Worm (Caenorhabditis elegans) whole organism, L2 larva: Measurements from ENCODE around the gene Y53C12A.3.
A peak's percentile ranks its signal among the peaks of the same experiment; 100 is the strongest.
"Not testable (repeated sequence)": the region's sequence is repeated elsewhere in the genome, so short reads cannot be mapped to it uniquely, and the experiment has no call there.

Source experiments
- C34F6.9 ChIP-seq: fragments of 150-350 bp; optimal IDR thresholded peaks from 2 replicates; lab custom pipeline; 2014; ENCODE audit warnings: missing biosample characterization, missing genetic modification characterization
- F13H6.1 ChIP-seq: sonication (generic microtip); optimal IDR thresholded peaks from 2 replicates; lab custom pipeline; 2016; ENCODE audit warnings: missing genetic modification characterization, missing compliant biosample characterization
- R02D3.7 ChIP-seq: fragments of 150-350 bp; optimal IDR thresholded peaks from 2 replicates; lab custom pipeline; 2014; ENCODE audit warnings: missing biosample characterization, missing genetic modification characterization
- Y55F3AM.14 ChIP-seq: fragments of 200-800 bp; sonication (Bioruptor generic); optimal IDR thresholded peaks from 2 replicates; lab custom pipeline; 2018; ENCODE audit warnings: mild to moderate bottlenecking, missing genetic modification characterization, missing compliant biosample characterization
- blmp-1 ChIP-seq: sonication (generic microtip); optimal IDR thresholded peaks from 2 replicates; lab custom pipeline; 2017; ENCODE audit warnings: missing genetic modification characterization, mild to moderate bottlenecking, missing compliant biosample characterization, antibody characterized with exemption, moderate library complexity; ENCODE audit not compliant: insufficient read depth
- ceh-82 ChIP-seq: fragments of 150-350 bp; optimal IDR thresholded peaks from 2 replicates; lab custom pipeline; 2014; ENCODE audit warnings: missing biosample characterization, missing genetic modification characterization
- crh-2 ChIP-seq: sonication (generic microtip); optimal IDR thresholded peaks from 2 replicates; lab custom pipeline; 2017; ENCODE audit warnings: missing biosample characterization, missing genetic modification characterization
- dmd-4 ChIP-seq: sonication (generic microtip); optimal IDR thresholded peaks from 2 replicates; lab custom pipeline; 2017; ENCODE audit warnings: missing biosample characterization, missing genetic modification characterization
- egl-27 ChIP-seq: sonication (generic microtip); optimal IDR thresholded peaks from 3 replicates; lab custom pipeline; 2017; ENCODE audit warnings: missing biosample characterization, missing genetic modification reagents, missing genetic modification characterization
- elt-1 ChIP-seq: fragments of 150-350 bp; optimal IDR thresholded peaks from 2 replicates; lab custom pipeline; 2014; ENCODE audit warnings: missing biosample characterization, missing genetic modification characterization
- fos-1 ChIP-seq: fragments of 150-350 bp; optimal IDR thresholded peaks from 2 replicates; lab custom pipeline; 2014; ENCODE audit warnings: missing biosample characterization, missing genetic modification characterization
- gmeb-1 ChIP-seq: fragments of 150-350 bp; optimal IDR thresholded peaks from 2 replicates; lab custom pipeline; 2014; ENCODE audit warnings: missing biosample characterization, missing genetic modification characterization
- lsy-2 ChIP-seq, 2 experiments: fragments of 150-350 bp in 1 of 2; sonication (generic microtip) in 1 of 2; optimal IDR thresholded peaks; 2 replicates each; lab custom pipeline; 2014 to 2017; ENCODE audit warnings: missing biosample characterization in 2 of 2, missing genetic modification characterization in 2 of 2
- mab-5 ChIP-seq: fragments of 150-350 bp; optimal IDR thresholded peaks from 2 replicates; lab custom pipeline; 2014; ENCODE audit warnings: missing biosample characterization, missing genetic modification characterization
- mdl-1 ChIP-seq, 2 experiments: fragments of 150-350 bp in 1 of 2; sonication (generic microtip) in 1 of 2; optimal IDR thresholded peaks; 2 replicates each; lab custom pipeline; 2017; ENCODE audit warnings: missing biosample characterization in 2 of 2, missing genetic modification characterization in 2 of 2
- nhr-11 ChIP-seq: fragments of 150-350 bp; optimal IDR thresholded peaks from 2 replicates; lab custom pipeline; 2014; ENCODE audit warnings: missing biosample characterization, missing genetic modification characterization
- nhr-129 ChIP-seq: fragments of 150-350 bp; optimal IDR thresholded peaks from 2 replicates; lab custom pipeline; 2014; ENCODE audit warnings: missing biosample characterization, missing genetic modification characterization
- nhr-21 ChIP-seq: fragments of 150-350 bp; optimal IDR thresholded peaks from 2 replicates; lab custom pipeline; 2014; ENCODE audit warnings: missing biosample characterization, missing genetic modification characterization
- nhr-237 ChIP-seq: fragments of 150-350 bp; optimal IDR thresholded peaks from 2 replicates; lab custom pipeline; 2014; ENCODE audit warnings: missing biosample characterization, missing genetic modification characterization
- nhr-25 ChIP-seq: fragments of 150-350 bp; sonication (generic microtip); optimal IDR thresholded peaks from 3 replicates; lab custom pipeline; 2014; ENCODE audit warnings: missing biosample characterization, missing genetic modification characterization
- nhr-6 ChIP-seq: fragments of 150-350 bp; optimal IDR thresholded peaks from 2 replicates; lab custom pipeline; 2014; ENCODE audit warnings: missing biosample characterization, missing genetic modification characterization
- peb-1 ChIP-seq: fragments of 150-350 bp; optimal IDR thresholded peaks from 2 replicates; lab custom pipeline; 2014; ENCODE audit warnings: missing biosample characterization, missing genetic modification characterization
- sem-4 ChIP-seq: fragments of 150-350 bp; optimal IDR thresholded peaks from 2 replicates; lab custom pipeline; 2014; ENCODE audit warnings: missing biosample characterization, missing genetic modification reagents, missing genetic modification characterization
- skn-1 ChIP-seq: sonication (generic microtip); optimal IDR thresholded peaks from 2 replicates; lab custom pipeline; 2017; ENCODE audit warnings: missing biosample characterization, missing genetic modification characterization
- sma-3 ChIP-seq: sonication (generic microtip); optimal IDR thresholded peaks from 2 replicates; lab custom pipeline; 2016; ENCODE audit warnings: missing genetic modification reagents, missing genetic modification characterization, missing compliant biosample characterization
- sma-9 ChIP-seq, 2 experiments: fragments of 150-350 bp in 1 of 2; sonication (generic microtip) in 1 of 2; optimal IDR thresholded peaks; 2 replicates each; lab custom pipeline; 2014 to 2016; ENCODE audit warnings: missing genetic modification characterization in 2 of 2, mild to moderate bottlenecking in 1 of 2, missing biosample characterization in 1 of 2, missing compliant biosample characterization in 1 of 2, missing genetic modification reagents in 1 of 2, moderate library complexity in 1 of 2
- snpc-4 ChIP-seq: fragments of 150-350 bp; optimal IDR thresholded peaks from 2 replicates; lab custom pipeline; 2014; ENCODE audit warnings: missing biosample characterization, missing genetic modification characterization
- unc-39 ChIP-seq: fragments of 150-350 bp; optimal IDR thresholded peaks from 2 replicates; lab custom pipeline; 2014; ENCODE audit warnings: missing biosample characterization, missing genetic modification characterization
- unc-55 ChIP-seq: fragments of 150-350 bp; sonication (generic microtip); optimal IDR thresholded peaks from 3 replicates; lab custom pipeline; 2014; ENCODE audit warnings: missing biosample characterization, missing genetic modification reagents, missing genetic modification characterization
- unc-62 ChIP-seq: fragments of 150-350 bp; optimal IDR thresholded peaks from 2 replicates; lab custom pipeline; 2014; ENCODE audit warnings: missing biosample characterization, missing genetic modification reagents, missing genetic modification characterization
- zag-1 ChIP-seq: fragments of 150-350 bp; optimal IDR thresholded peaks from 2 replicates; lab custom pipeline; 2014; ENCODE audit warnings: missing biosample characterization, missing genetic modification characterization
- ztf-11 ChIP-seq: sonication (generic microtip); optimal IDR thresholded peaks from 2 replicates; lab custom pipeline; 2017; ENCODE audit warnings: missing biosample characterization, missing genetic modification characterization

The Y53C12A.3 gene

DNA sequence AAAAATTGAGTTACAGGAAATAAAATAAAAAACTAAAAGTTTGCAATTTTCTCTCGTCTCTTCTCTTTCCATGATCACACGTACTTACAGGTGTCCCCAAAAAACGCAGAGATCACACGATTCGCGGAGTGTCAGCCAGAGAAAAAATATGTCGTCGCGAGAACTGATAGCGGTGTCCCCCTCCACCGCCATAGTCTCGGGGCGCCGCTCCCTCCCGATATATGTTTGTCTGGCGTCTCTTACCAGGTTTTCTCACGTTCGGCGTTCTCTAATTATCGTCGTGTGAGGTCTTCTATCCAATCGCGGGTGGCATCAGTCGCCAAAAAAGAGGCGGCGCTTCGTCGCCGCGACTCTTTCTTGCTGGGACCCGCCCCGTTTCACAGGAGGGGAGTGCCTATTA lies 25.8 kb upstream of the Y53C12A.3 start, which contains the start of gene mab-3:
Gene mab-3 (plus strand): TSS at position 328 of the 400 bp plus-strand sequence.
- TF ChIP-seq ztf-11 (tag; lab: Kevin White, UChicago); dmd-4; zag-1 (tag; lab: Kevin White, UChicago): not testable (repeated sequence)
- TF ChIP-seq, all 48 proteins: peak for 0; not testable (repeated sequence) for 48

DNA sequence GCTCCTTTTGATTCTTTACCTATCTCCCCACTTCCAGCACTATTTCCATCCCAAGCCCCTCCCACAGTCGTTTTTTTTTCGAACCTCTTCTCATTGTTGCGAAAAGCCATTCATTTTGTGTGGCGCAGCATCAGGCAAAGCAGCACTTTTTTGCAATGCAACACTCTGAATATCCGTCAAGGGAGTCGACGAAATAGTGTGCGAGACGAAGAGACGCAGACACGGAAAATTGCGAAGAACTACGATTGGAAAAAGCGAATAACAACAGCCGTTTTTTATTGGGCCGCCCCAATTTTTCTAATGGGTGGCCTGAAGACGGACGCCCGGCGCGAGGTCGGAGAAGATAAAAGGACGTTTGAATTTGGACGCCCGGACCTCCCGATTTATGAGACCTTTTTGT lies 23.8 kb upstream of the Y53C12A.3 start:
- no peak for TF ChIP-seq peb-1 (tag; lab: Kevin White, UChicago)

DNA sequence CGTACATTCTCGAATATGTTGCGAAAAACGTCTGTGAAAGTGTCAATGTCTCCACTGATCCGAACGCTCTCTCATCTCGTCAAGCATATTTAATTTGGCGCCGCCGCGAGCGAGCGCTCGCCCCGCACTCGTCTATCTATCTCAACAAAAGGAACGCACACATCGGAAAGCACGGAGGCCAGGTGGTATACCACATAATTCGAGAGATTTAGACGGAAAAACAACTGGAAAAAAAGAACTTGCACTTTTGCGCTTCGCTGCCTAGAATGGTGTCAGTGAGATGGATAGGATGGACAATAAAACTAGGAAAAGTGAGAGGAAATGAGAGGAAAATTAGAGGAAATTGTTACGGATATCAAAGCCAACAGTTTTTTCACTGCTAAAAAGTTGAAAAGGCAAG lies 23.2 kb upstream of the Y53C12A.3 start:
- TF ChIP-seq nhr-129 (tag; lab: Kevin White, UChicago): no peak
- TF ChIP-seq nhr-21 (tag; lab: Kevin White, UChicago): peak; percentile 34
- peak; percentile 31 for TF ChIP-seq blmp-1 (tag; lab: Kevin White, UChicago)
- peak; percentile 2 for TF ChIP-seq fos-1 (tag; lab: Kevin White, UChicago)
- no peak for TF ChIP-seq unc-39 (tag; lab: Kevin White, UChicago)
- peak; percentile 44 for TF ChIP-seq F13H6.1 (tag; lab: Kevin White, UChicago)
- peak; percentile 65 for TF ChIP-seq egl-27 (tag; lab: Kevin White, UChicago)

DNA sequence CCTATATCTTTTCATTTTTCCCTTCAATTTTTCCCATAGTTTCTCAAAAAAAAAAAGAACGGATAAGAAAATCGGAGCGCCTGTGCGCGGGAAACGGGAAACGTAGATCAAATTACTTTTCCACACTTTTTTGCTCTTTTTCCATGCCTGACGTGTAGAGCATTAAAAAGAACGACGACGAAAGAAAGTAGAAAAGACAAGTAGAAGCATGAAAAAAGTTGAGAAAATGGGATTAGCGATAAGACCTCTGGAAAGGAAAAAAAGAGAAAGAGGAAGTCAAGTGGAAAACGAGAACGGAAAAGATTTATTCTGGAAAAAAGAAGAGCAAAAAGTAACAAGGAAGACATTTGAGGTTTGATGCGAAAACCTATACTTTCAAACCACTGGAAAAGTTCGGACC lies 22.5 kb upstream of the Y53C12A.3 start:
- TF ChIP-seq sma-3 (no peak), sma-9 (GFP tag; optimal IDR thresholded peaks at IDR 0.05; lab: Kevin White, UChicago) (no peak), sma-9 (tag; optimal IDR thresholded peaks at IDR 0.05; lab: Kevin White, UChicago) (no peak), unc-55 (GFP tag; lab: Kevin White, UChicago) (peak; percentile 32), lsy-2 (tag; optimal IDR thresholded peaks at IDR 0.05; lab: Kevin White, UChicago) (peak in 1 of 2 experiments; percentile 2), peb-1 (tag; lab: Kevin White, UChicago) (no peak)

DNA sequence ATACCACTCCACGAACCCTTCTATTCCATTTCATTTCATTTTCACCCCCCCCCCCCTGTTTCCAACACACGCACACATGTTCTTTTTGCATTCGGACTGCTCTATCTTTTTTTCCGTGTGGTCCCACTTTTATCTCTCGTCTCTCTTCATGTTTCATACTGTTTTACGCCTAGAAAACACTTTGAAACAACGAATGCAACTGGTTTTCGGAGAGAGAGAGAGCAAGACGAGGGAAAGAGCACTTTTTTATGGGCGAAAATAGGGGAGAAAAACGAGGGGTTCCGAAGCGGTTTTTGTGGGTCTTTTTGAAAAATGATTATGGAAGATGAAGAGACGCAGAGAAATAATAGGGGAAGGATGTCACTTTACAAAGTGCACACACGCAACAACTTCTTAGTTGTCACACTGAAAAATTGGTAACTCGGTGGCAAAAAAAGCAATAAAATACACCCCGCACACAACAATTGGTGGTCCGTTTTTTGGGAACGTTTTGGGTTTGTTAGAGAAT lies 21.2 kb upstream of the Y53C12A.3 start:
- TF ChIP-seq C34F6.9: peak; percentile 42
- peak in 1 of 2 experiments; percentile 37 for TF ChIP-seq lsy-2 (tag; optimal IDR thresholded peaks at IDR 0.05; lab: Kevin White, UChicago)
- peak; percentile 58 for TF ChIP-seq unc-55 (GFP tag; lab: Kevin White, UChicago)
- TF ChIP-seq nhr-237 (tag; lab: Kevin White, UChicago): no peak
- peak; percentile 10 for TF ChIP-seq F13H6.1 (tag; lab: Kevin White, UChicago)

DNA sequence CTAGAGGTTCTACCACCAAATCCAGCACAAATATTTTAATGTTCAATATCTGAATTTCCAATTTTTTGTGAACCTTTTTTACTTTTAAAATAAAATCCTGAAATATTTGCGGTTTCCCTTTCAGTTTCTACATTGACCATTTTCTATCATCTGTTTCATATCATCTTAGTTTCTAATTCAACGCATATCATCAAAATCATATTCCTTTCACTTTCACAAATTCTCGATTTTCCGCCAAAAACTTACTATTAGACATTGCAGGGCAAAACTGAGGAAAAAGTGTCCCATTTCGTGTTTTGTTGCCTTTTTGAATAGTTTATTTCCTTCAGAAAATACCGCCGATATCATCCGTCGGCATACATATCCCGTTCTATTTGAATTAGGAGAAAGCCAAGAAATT lies 19.0 kb upstream of the Y53C12A.3 start:
- TF ChIP-seq sma-3: no peak
- no peak for TF ChIP-seq F13H6.1 (tag; lab: Kevin White, UChicago)
- TF ChIP-seq mab-5: no peak
- TF ChIP-seq nhr-6 (tag; lab: Kevin White, UChicago): no peak

DNA sequence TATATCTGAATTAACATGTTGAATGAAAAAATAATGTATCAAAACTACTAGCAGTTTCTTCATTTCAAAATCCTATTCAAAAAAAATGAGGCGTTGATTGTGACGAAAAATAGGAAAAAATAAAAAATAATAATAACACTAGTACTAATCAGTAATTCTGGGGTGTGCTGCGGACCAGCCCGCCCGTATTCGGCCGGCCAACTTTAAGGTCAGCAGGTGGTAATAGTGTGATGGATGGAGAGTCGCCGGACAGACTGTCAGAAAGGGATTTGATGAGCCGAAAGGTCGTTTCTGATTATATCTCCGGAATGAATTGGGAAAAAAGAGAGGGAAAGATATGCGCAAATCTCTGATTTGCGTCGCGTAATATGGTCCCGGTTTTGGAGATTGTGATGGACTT lies 18.4 kb upstream of the Y53C12A.3 start, which contains the start of gene cutl-2:
Gene cutl-2 (minus strand): TSS at position 210 of the 400 bp plus-strand sequence.
- TF ChIP-seq unc-39 (tag; lab: Kevin White, UChicago) (no peak), Y55F3AM.14 (GFP tag; lab: Kevin White, UChicago) (no peak), dmd-4 (no peak), mdl-1 (tag; optimal IDR thresholded peaks at IDR 0.05; lab: Kevin White, UChicago) (no peak)
- TF ChIP-seq, all 48 proteins: peak for 0

DNA sequence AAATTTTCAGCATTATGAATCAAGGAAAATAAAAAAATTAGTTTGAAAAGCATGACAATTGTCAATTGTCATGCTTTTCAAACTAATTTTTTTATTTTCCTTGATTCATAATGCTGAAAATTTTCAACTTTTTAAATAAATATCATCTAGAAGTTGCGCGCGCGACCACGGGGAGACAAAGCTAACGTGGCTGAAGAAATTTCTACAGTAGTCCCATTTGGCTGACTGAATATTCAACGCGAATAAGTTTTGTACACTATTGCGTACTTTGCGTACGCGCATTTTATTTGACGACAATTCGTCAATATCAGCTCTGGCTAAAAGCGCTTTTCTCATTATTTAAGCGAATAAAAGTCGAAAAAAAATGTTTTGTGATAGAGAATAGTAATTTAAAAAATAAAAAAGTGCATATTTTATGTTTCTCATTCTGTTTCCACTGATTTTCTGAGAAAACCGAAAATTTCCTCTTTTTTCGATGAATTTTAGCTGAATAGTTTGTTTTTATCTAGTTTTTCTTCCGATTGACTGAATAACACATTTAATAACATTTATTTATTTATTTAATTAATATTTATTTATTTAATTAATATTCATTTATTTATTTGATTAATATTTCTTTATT lies 12.7 kb upstream of the Y53C12A.3 start, which contains the start of gene Y53C12A.11:
Gene Y53C12A.11 (minus strand): TSS at position 68 of the 622 bp plus-strand sequence.
- peak in 1 of 2 experiments; percentile 65 for TF ChIP-seq lsy-2 (tag; optimal IDR thresholded peaks at IDR 0.05; lab: Kevin White, UChicago)

DNA sequence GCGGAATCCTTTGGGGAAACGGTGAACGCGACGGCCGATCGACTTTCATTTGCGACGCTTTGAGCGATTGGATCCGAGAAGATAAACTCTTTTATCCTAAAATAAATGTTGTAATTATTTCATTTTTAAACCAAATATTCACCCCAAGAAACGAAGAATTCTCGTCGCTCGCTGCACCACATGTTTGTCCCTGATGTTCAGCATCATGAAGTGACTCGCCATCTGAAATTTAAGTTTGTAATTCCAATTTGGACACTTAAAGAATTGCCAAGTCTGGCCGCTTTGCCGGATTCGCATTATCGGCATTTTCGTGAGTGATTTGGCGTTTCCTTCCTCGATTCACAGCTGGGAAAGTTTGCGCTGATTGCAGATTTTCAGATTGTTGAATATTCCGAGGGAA lies 11.9 kb upstream of the Y53C12A.3 start, which contains the start of gene Y53C12A.6:
Gene Y53C12A.6 (minus strand): TSS at position 101 of the 400 bp plus-strand sequence.
- no peak for TF ChIP-seq sma-9 (GFP tag; optimal IDR thresholded peaks at IDR 0.05; lab: Kevin White, UChicago)
- no peak for TF ChIP-seq sma-9 (tag; optimal IDR thresholded peaks at IDR 0.05; lab: Kevin White, UChicago)
- no peak for TF ChIP-seq gmeb-1 (tag; lab: Kevin White, UChicago)
- no peak for TF ChIP-seq lsy-2 (tag; optimal IDR thresholded peaks at IDR 0.05; lab: Kevin White, UChicago)
- no peak for TF ChIP-seq skn-1 (tag; lab: Kevin White, UChicago)
- no peak for TF ChIP-seq nhr-25 (tag; lab: Kevin White, UChicago)
- TF ChIP-seq unc-62 (GFP tag; lab: Kevin White, UChicago): no peak
- no peak for TF ChIP-seq mab-5
- TF ChIP-seq elt-1 (tag; lab: Kevin White, UChicago): no peak
- TF ChIP-seq snpc-4 (tag; lab: Kevin White, UChicago): no peak
- no peak for TF ChIP-seq R02D3.7 (tag; lab: Kevin White, UChicago)
- no peak for TF ChIP-seq C34F6.9
- no peak for TF ChIP-seq sem-4 (tag; lab: Kevin White, UChicago)
- no peak for TF ChIP-seq crh-2 (tag; lab: Kevin White, UChicago)
- TF ChIP-seq Y55F3AM.14 (GFP tag; lab: Kevin White, UChicago): no peak
- no peak for TF ChIP-seq nhr-11 (tag; lab: Kevin White, UChicago)
- TF ChIP-seq peb-1 (tag; lab: Kevin White, UChicago): no peak
- no peak for TF ChIP-seq ceh-82 (tag; lab: Kevin White, UChicago)
- no peak for TF ChIP-seq ztf-11 (tag; lab: Kevin White, UChicago)
